Worm (Caenorhabditis elegans) whole organism, mixed stage, embryonic: Measurements from ENCODE around the gene T26G10.1.

ENCODE experiments used
- lsy-2 ChIP-seq: fragments of 150-350 bp; optimal IDR thresholded peaks from 2 replicates; lab custom pipeline; 2014; ENCODE audit warnings: missing biosample characterization, missing genetic modification characterization
- mls-2 ChIP-seq: sonication (generic microtip); optimal IDR thresholded peaks from 2 replicates; lab custom pipeline; 2016; ENCODE audit warnings: mild to moderate bottlenecking, missing genetic modification characterization, moderate library complexity, missing compliant biosample characterization
- nhr-237 ChIP-seq: fragments of 150-350 bp; optimal IDR thresholded peaks from 2 replicates; lab custom pipeline; 2014; ENCODE audit warnings: missing biosample characterization, missing genetic modification characterization
- nhr-76 ChIP-seq: sonication (generic microtip); optimal IDR thresholded peaks from 2 replicates; lab custom pipeline; 2017; ENCODE audit warnings: missing biosample characterization, missing genetic modification characterization
- snpc-4 ChIP-seq: fragments of 150-350 bp; optimal IDR thresholded peaks from 2 replicates; lab custom pipeline; 2014; ENCODE audit warnings: missing biosample characterization, missing genetic modification characterization
- unc-39 ChIP-seq: fragments of 150-350 bp; optimal IDR thresholded peaks from 2 replicates; lab custom pipeline; 2014; ENCODE audit warnings: missing biosample characterization, missing genetic modification characterization

ce11 chrIII:9433576-9434107, 27.2 kb upstream of the T26G10.1 start, which contains the start of gene cpar-1:
- no peak for TF ChIP-seq nhr-76
- TF ChIP-seq mls-2 (tag; lab: Kevin White, UChicago), result no peak
- no peak for TF ChIP-seq unc-39 (tag; lab: Kevin White, UChicago)
- TF ChIP-seq snpc-4, result no peak
- no peak for TF ChIP-seq nhr-237 (tag; lab: Kevin White, UChicago)
- no peak for TF ChIP-seq lsy-2 (tag; lab: Kevin White, UChicago)
